Fruit fly (Drosophila melanogaster) whole organism, wandering third instar larva: ENCODE results near the gene RNF220.

ENCODE experiments used
- Abd-B ChIP-seq: fragments of >200 bp; optimal IDR thresholded peaks from 2 replicates; lab custom pipeline; 2017; ENCODE audit warnings: missing biosample characterization, missing genetic modification characterization
- CG9705 ChIP-seq: fragments of 200-800 bp; sonication (Bioruptor generic); optimal IDR thresholded peaks from 2 replicates; lab custom pipeline; 2018; ENCODE audit warnings: missing biosample characterization, mild to moderate bottlenecking, missing genetic modification characterization
- CrebA ChIP-seq: fragments of 200-800 bp; sonication (Bioruptor generic); optimal IDR thresholded peaks from 2 replicates; lab custom pipeline; 2016; ENCODE audit warnings: missing biosample characterization, mild to moderate bottlenecking, missing genetic modification characterization, borderline replicate concordance
- Dfd ChIP-seq: fragments of >200 bp; optimal IDR thresholded peaks from 2 replicates; lab custom pipeline; 2017; ENCODE audit warnings: missing biosample characterization, missing genetic modification characterization
- Dif ChIP-seq: fragments of 200-275, 200-300 bp; sonication (Bioruptor generic); optimal IDR thresholded peaks from 2 replicates; lab custom pipeline; 2018; ENCODE audit warnings: missing biosample characterization, missing genetic modification characterization; ENCODE audit not compliant: partially characterized antibody
- GATAd ChIP-seq: sonication (Bioruptor generic); optimal IDR thresholded peaks from 2 replicates; lab custom pipeline; 2016; ENCODE audit warnings: missing biosample characterization, missing genetic modification characterization
- HLH106 ChIP-seq: fragments of 200-800 bp; optimal IDR thresholded peaks from 3 replicates; lab custom pipeline; 2019; ENCODE audit warnings: missing biosample characterization, mild to moderate bottlenecking, missing genetic modification characterization, moderate library complexity
- Hr78 ChIP-seq: fragments of >200 bp; optimal IDR thresholded peaks from 2 replicates; lab custom pipeline; 2017; ENCODE audit warnings: missing biosample characterization, missing genetic modification characterization
- Hr83 ChIP-seq: fragments of 200-300 bp; sonication (Bioruptor generic); optimal IDR thresholded peaks from 2 replicates; lab custom pipeline; 2016; ENCODE audit warnings: missing biosample characterization, mild to moderate bottlenecking, missing genetic modification characterization, moderate library complexity; ENCODE audit not compliant: poor library complexity, severe bottlenecking
- Jra ChIP-seq: sonication (Bioruptor generic); optimal IDR thresholded peaks from 2 replicates; lab custom pipeline; 2016; ENCODE audit warnings: missing biosample characterization, missing genetic modification characterization
- N ChIP-seq: fragments of >200 bp; optimal IDR thresholded peaks from 2 replicates; lab custom pipeline; 2018; ENCODE audit warnings: missing biosample characterization, missing external identifiers, missing genetic modification characterization
- OdsH ChIP-seq: fragments of 200-800 bp; sonication (Bioruptor generic); optimal IDR thresholded peaks from 2 replicates; lab custom pipeline; 2016; ENCODE audit warnings: missing biosample characterization, mild to moderate bottlenecking, missing genetic modification characterization
- Rel ChIP-seq, 2 experiments: fragments of 200-800 bp; sonication (Bioruptor generic) in 1 of 2; optimal IDR thresholded peaks; 2 replicates in 1 of 2; 3 replicates in 1 of 2; lab custom pipeline; 2016 to 2019; ENCODE audit warnings: mild to moderate bottlenecking in 2 of 2, missing biosample characterization in 2 of 2, missing genetic modification characterization in 2 of 2, moderate library complexity in 1 of 2
- Sp1 ChIP-seq: fragments of 200-800 bp; sonication (Bioruptor generic); optimal IDR thresholded peaks from 3 replicates; lab custom pipeline; 2019; ENCODE audit warnings: missing biosample characterization, mild to moderate bottlenecking, missing genetic modification characterization, moderate library complexity
- br ChIP-seq: fragments of 200-800 bp; sonication (Bioruptor generic); optimal IDR thresholded peaks from 2 replicates; lab custom pipeline; 2016; ENCODE audit warnings: missing biosample characterization, missing genetic modification characterization
- brk ChIP-seq: fragments of 200-800 bp; sonication (Bioruptor generic); optimal IDR thresholded peaks from 2 replicates; lab custom pipeline; 2016; ENCODE audit warnings: missing biosample characterization, mild to moderate bottlenecking, missing genetic modification characterization
- dmrt93B ChIP-seq: fragments of 200-800 bp; sonication (Bioruptor generic); optimal IDR thresholded peaks from 2 replicates; lab custom pipeline; 2018; ENCODE audit warnings: missing biosample characterization, mild to moderate bottlenecking, missing genetic modification characterization
- dsf ChIP-seq: sonication (Bioruptor generic); optimal IDR thresholded peaks from 2 replicates; lab custom pipeline; 2016; ENCODE audit warnings: missing biosample characterization, missing genetic modification characterization, borderline replicate concordance
- ey ChIP-seq: fragments of 200-800 bp; sonication (Bioruptor generic); optimal IDR thresholded peaks from 2 replicates; lab custom pipeline; 2016; ENCODE audit warnings: missing biosample characterization, missing genetic modification characterization
- fru ChIP-seq: fragments of 200-800 bp; sonication (Bioruptor generic); optimal IDR thresholded peaks from 3 replicates; lab custom pipeline; 2016; ENCODE audit warnings: missing biosample characterization, mild to moderate bottlenecking, missing genetic modification characterization
- h ChIP-seq: fragments of 200-800 bp; sonication (Bioruptor generic); optimal IDR thresholded peaks from 3 replicates; lab custom pipeline; 2016; ENCODE audit warnings: missing biosample characterization, mild to moderate bottlenecking, missing genetic modification characterization
- jim ChIP-seq: fragments of 175-275, 200-325 bp; sonication (Bioruptor generic); optimal IDR thresholded peaks from 2 replicates; lab custom pipeline; 2016; ENCODE audit warnings: missing biosample characterization, mild to moderate bottlenecking, missing genetic modification characterization
- pan ChIP-seq: fragments of >200 bp; optimal IDR thresholded peaks from 2 replicates; lab custom pipeline; 2017
- psq ChIP-seq: fragments of 200-800 bp; sonication (Bioruptor generic); optimal IDR thresholded peaks from 3 replicates; lab custom pipeline; 2017; ENCODE audit warnings: missing biosample characterization, mild to moderate bottlenecking, missing genetic modification characterization, moderate library complexity
- sv ChIP-seq: fragments of 200-800 bp; sonication (Bioruptor generic); optimal IDR thresholded peaks from 3 replicates; lab custom pipeline; 2016; ENCODE audit warnings: missing biosample characterization, missing genetic modification characterization
- tai ChIP-seq: sonication (Bioruptor generic); optimal IDR thresholded peaks from 2 replicates; lab custom pipeline; 2016; ENCODE audit warnings: missing biosample characterization, missing genetic modification characterization
- usp ChIP-seq: fragments of >200 bp; optimal IDR thresholded peaks from 2 replicates; lab custom pipeline; 2017; ENCODE audit warnings: missing biosample characterization, missing genetic modification characterization
- woc ChIP-seq: sonication (Bioruptor generic); optimal IDR thresholded peaks from 2 replicates; lab custom pipeline; 2016; ENCODE audit warnings: missing biosample characterization, mild to moderate bottlenecking, missing genetic modification characterization

The RNF220 gene

DNA sequence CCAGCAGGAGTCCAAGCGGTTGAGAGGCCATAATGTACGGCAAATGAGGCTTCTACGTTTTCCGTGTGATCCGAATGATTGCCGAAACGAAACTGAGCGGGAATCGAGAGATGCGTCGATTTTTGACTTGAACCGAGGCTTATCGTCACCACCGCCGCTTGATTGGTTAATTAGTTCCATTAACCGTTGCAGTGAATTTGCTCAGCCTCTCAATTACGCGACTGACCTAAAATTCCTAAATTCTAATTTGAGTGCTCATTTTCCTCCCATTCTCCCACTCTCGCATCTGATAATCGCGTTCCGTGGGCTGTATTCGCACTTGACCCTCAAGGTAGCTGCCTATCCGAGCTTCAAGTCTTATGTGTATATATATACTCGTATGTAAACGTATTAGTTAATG lies 39.9 kb upstream of the RNF220 start, which contains the start of gene Nepl15:
Gene Nepl15 (minus strand): TSS at position 101 of the 400 bp plus-strand sequence.
- TF ChIP-seq HLH106 (tag; lab: Kevin White, UChicago) (no peak), Hr78 (GFP tag; lab: Kevin White, UChicago) (no peak)
- TF ChIP-seq, all 38 proteins: peak for 0

DNA sequence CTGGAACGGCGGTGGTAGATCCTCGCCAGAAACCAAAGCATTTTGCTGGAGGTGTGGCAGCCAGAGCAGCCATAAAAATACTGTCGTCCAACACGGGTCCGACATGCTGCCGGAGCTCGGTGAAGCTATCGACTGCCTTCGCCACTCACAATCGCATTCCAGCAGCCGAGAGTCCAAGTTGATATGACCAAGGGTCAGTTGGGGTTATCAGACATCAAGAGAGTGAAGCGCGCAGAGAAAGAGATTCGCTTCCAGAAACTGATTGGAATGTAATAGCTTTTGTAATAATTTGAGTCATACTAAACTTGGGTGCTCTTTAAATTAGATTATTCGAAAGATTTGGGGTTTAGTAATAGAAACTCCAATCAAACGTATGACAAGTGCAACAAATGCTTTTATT lies 37.4 kb upstream of the RNF220 start, which contains the start of gene Nepl14:
Gene Nepl14 (minus strand): TSS at position 125 of the 400 bp plus-strand sequence.
- TF ChIP-seq fru = no peak
- no peak for TF ChIP-seq Jra (GFP tag; lab: Kevin White, UChicago)
- TF ChIP-seq GATAd (GFP tag; lab: Kevin White, UChicago) = no peak
- no peak for TF ChIP-seq tai (GFP tag; lab: Kevin White, UChicago)
- TF ChIP-seq dmrt93B (GFP tag; lab: Kevin White, UChicago) = no peak
- no peak for TF ChIP-seq HLH106 (tag; lab: Kevin White, UChicago)
- no peak for TF ChIP-seq sv (GFP tag; lab: Kevin White, UChicago)
- TF ChIP-seq Dfd (GFP tag; lab: Kevin White, UChicago) = no peak
- no peak for TF ChIP-seq Abd-B (GFP tag; lab: Kevin White, UChicago)
- no peak for TF ChIP-seq pan (lab: Kevin White, UChicago)
- TF ChIP-seq dsf = no peak
- no peak for TF ChIP-seq CG9705 (GFP tag; lab: Kevin White, UChicago)
- no peak for TF ChIP-seq OdsH
- no peak for TF ChIP-seq ey (GFP tag; lab: Kevin White, UChicago)
- TF ChIP-seq, all 38 proteins: peak for 0

DNA sequence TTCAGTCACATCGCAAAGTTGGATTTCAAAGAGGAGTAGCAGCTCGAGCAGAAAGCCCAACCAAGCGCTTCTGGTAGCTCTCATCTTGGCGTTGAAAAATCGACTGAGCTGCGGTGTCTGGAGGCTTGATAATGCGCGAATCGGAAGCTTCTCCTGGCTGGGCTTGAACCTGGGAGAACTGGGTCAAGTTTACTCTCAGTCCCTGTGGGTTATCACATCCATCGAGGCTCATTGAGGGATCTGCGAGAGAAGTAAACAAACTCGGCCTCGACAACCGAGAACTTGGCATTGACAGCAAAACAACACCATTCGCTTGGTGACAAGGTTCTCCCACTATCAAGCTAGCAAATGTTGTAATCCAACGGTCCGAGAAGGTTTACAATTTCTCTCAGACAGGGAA lies 34.8 kb upstream of the RNF220 start, which contains the start of gene Nepl13:
Gene Nepl13 (minus strand): TSS at position 89 of the 400 bp plus-strand sequence.
- TF ChIP-seq fru = no peak
- TF ChIP-seq Hr83 (GFP tag; lab: Kevin White, UChicago) = no peak
- no peak for TF ChIP-seq CrebA (GFP tag; lab: Kevin White, UChicago)
- TF ChIP-seq brk (GFP tag; lab: Kevin White, UChicago) = no peak
- no peak for TF ChIP-seq Sp1 (GFP tag; lab: Kevin White, UChicago)
- no peak for TF ChIP-seq woc (GFP tag; lab: Kevin White, UChicago)
- no peak for TF ChIP-seq jim
- TF ChIP-seq dmrt93B (GFP tag; lab: Kevin White, UChicago) = no peak
- TF ChIP-seq psq (GFP tag; lab: Kevin White, UChicago) = no peak
- TF ChIP-seq Rel (GFP tag; optimal IDR thresholded peaks at IDR 0.05; lab: Kevin White, UChicago) = no peak
- TF ChIP-seq Rel (tag; optimal IDR thresholded peaks at IDR 0.05; lab: Kevin White, UChicago) = no peak

DNA sequence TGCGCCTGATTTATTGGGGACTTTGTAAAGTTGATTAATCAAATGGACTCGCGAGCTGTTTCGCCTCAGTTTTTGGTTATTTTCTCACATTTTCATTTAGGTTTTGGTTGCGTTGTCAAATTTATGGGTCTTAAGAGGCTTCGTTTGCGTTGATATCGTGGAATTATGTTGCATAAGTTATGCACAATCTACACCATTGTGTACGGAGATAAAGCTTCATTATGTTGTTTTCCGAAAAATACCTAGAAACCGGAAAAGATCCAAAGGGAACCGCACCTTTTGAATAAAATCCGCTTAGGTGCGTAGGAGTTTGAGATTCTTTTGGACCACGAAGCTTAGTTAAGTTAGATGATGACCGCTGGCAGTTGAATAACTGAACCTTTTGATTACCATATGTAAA lies 30.9 kb upstream of the RNF220 start:
- no peak for TF ChIP-seq psq (GFP tag; lab: Kevin White, UChicago)
- TF ChIP-seq Jra (GFP tag; lab: Kevin White, UChicago) = no peak
- no peak for TF ChIP-seq Rel (GFP tag; optimal IDR thresholded peaks at IDR 0.05; lab: Kevin White, UChicago)
- no peak for TF ChIP-seq Rel (tag; optimal IDR thresholded peaks at IDR 0.05; lab: Kevin White, UChicago)
- no peak for TF ChIP-seq br
- TF ChIP-seq usp (GFP tag; lab: Kevin White, UChicago) = no peak
- TF ChIP-seq woc (GFP tag; lab: Kevin White, UChicago) = no peak
- TF ChIP-seq h (GFP tag; lab: Kevin White, UChicago) = no peak
- no peak for TF ChIP-seq HLH106 (tag; lab: Kevin White, UChicago)
- TF ChIP-seq Dfd (GFP tag; lab: Kevin White, UChicago) = no peak
- no peak for TF ChIP-seq GATAd (GFP tag; lab: Kevin White, UChicago)
- no peak for TF ChIP-seq Abd-B (GFP tag; lab: Kevin White, UChicago)

DNA sequence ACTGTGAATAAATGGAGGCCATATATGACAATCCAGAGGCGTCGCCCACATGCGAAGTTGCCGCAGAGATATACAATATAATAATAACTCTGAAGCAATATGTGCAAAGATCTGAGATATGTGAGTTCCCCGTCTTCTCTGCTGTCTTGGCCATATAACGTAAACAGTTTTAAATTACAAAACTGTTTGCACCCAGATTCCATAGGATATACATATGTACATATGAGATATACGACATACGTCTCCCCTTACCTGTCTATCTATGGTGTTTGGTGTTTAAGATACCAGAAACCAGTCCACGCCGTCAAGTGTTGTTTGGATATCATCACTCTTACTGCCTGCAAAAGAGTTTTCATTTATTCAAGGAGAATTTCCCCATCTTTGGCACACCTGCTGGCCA lies 30.1 kb upstream of the RNF220 start:
- no peak for TF ChIP-seq brk (GFP tag; lab: Kevin White, UChicago)
- TF ChIP-seq Dif (GFP tag; lab: Kevin White, UChicago) = no peak
- no peak for TF ChIP-seq Rel (GFP tag; optimal IDR thresholded peaks at IDR 0.05; lab: Kevin White, UChicago)
- TF ChIP-seq Rel (tag; optimal IDR thresholded peaks at IDR 0.05; lab: Kevin White, UChicago) = peak; percentile 51
- no peak for TF ChIP-seq CrebA (GFP tag; lab: Kevin White, UChicago)
- TF ChIP-seq Dfd (GFP tag; lab: Kevin White, UChicago) = no peak
- TF ChIP-seq N (GFP tag; lab: Kevin White, UChicago) = no peak
- TF ChIP-seq, all 38 proteins: peak for 1
